Worm (Caenorhabditis elegans) whole organism, dauer: ENCODE data around the gene Y48A6B.14.

Experiments used
- unc-62 ChIP-seq: sonication (generic microtip); optimal IDR thresholded peaks from 2 replicates; lab custom pipeline; 2017; ENCODE audit warnings: missing biosample characterization, missing genetic modification reagents, missing genetic modification characterization

Y48A6B.14 gene

ce11 chrIII:11031309-11031708 lies at the start of gene Y48A6B.14:
Y48A6B.14 (plus strand) TSS chrIII:11031609.
- TF ChIP-seq unc-62 (GFP tag; lab: Kevin White, UChicago), result no peak

ce11 chrIII:10983153-10983552 lies 48.3 kb upstream of the Y48A6B.14 start, which contains the start of gene col-92:
col-92 (minus strand) TSS chrIII:10983253.
- no peak for TF ChIP-seq unc-62 (GFP tag; lab: Kevin White, UChicago)

DNA sequence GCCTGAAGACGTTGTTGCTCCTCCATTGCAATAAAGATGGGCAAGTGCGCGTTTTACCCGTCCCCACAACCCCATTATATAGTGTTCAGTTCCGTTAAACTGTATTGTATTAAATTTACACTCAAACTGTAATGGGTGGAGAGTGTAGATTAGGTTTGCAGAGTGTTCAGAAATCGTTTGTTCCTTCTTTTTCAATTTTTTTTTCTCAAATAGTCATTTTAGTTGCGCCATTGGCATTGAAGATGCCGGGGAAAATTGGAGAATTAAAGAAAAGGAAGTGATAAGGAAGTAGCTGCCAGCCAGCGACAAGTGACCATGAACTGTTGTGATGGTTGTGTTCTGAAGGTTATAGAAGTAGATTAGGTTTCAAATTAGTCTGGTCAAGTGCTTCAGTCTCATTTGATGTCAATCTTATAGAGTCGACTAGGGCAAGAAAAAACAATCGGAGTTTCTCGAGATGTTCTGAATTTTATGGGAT lies 45.8 kb upstream of the Y48A6B.14 start, which contains the start of gene col-93:
TSS of gene col-93 (minus strand) at position 51 of the 478 bp plus-strand sequence.
- no peak for TF ChIP-seq unc-62 (GFP tag; lab: Kevin White, UChicago)

DNA sequence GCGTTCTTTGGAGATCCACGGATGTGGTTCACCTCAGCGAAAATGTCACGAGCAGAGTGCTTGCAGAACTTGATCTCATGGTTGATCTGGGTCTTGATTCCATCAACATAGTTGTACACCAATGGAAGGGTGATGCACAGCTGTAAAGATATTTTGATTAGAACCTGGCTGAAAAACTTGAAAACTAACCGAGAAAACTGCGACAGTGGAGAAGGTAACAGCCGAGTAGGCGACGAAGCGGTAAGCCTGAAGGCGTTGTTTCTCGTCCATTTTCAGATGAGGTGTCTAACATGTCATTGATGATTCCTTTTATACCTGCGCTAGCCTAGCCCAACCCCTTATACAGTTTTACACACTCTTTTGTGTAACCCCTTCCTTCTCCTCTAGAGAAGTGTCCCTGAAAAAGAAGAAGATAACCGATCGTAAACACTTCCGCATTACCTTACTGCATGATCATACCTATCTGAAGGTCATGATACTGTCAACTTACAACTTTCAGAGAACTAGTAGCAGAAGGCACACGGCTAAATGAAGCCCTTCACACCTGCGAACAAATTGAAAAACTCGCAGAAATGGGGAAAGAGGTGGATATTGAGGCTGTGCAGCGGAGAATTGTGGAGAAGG lies 43.7 kb upstream of the Y48A6B.14 start, which contains the start of gene col-94:
TSS of gene col-94 (minus strand) at position 313 of the 624 bp plus-strand sequence.
- TF ChIP-seq unc-62 (GFP tag; lab: Kevin White, UChicago), result no peak

- no peak for TF ChIP-seq unc-62 (GFP tag; lab: Kevin White, UChicago)
Observed at ce11 chrIII:10989491-10990032, 41.8 kb upstream of the Y48A6B.14 start.

ce11 chrIII:10994085-10994484 lies 37.3 kb upstream of the Y48A6B.14 start:
- no peak for TF ChIP-seq unc-62 (GFP tag; lab: Kevin White, UChicago)

ce11 chrIII:10995156-10995555 lies 36.3 kb upstream of the Y48A6B.14 start, which contains the start of gene dmsr-5:
dmsr-5 (minus strand) TSS chrIII:10995256.
- TF ChIP-seq unc-62 (GFP tag; lab: Kevin White, UChicago), result no peak

DNA sequence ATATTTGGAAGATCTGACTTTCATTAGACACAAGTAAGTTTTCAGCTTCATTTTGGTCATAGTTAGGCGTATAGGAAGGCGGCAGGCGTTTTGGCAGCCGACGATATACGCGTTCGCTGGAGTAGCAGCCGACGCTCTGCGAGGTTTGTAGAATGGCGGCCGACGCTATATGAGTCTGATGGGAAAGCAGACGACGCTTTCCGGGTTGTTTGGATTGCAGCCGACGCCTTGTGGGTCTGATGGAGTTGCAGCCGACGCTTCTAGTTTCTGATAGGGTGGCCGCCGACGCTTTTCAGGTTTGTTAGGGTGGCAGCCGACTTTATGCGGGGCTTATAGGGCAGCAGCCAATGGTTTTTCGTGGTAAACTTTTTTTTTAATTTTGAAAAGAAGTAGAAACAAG lies 28.6 kb upstream of the Y48A6B.14 start:
- TF ChIP-seq unc-62 (GFP tag; lab: Kevin White, UChicago), result no peak

DNA sequence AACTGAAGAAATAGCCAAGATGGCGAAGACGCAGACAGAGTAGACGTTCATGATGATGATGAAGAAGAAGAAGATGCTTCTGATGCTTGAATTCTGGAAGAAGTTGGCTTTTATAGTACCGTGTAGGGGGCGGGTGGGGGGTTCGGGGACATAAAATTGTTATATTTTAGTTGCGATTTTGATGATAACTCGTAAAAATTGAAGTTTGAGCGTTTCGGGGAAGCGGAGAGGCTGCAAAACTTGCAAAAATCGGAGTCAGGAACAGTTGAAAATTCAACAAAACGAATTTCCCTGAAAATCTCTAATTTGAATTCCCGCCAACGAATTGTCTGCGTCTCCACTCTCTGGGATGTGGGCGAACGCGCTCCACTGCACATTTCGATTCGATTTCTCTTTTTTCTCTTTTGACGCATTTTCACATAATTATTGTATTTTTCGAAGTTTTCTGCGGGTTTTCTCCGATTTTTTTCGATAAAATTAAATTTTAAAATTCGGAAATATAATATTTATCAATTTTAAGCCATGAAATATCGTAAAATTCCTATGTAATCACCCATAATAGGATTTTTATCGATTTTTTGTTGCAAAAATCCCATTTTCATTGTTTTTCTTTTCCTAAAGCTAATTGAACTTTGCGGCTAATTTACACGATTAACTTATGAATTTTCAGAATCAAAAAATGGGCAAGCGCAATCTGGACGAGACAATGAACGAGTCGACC lies 23.7 kb upstream of the Y48A6B.14 start, which contains the start of the genes fipr-17 and Y48A6B.3:
TSS of gene fipr-17 (minus strand) at position 51 of the 721 bp plus-strand sequence.
TSS of gene Y48A6B.3 (plus strand) at position 671 of the 721 bp plus-strand sequence.
- TF ChIP-seq unc-62 (GFP tag; lab: Kevin White, UChicago), result no peak

- TF ChIP-seq unc-62 (GFP tag; lab: Kevin White, UChicago), result no peak
Observed at ce11 chrIII:11008869-11009268, 22.5 kb upstream of the Y48A6B.14 start, which contains the start of gene exos-1. exos-1 (plus strand) TSS chrIII:11009043.

DNA sequence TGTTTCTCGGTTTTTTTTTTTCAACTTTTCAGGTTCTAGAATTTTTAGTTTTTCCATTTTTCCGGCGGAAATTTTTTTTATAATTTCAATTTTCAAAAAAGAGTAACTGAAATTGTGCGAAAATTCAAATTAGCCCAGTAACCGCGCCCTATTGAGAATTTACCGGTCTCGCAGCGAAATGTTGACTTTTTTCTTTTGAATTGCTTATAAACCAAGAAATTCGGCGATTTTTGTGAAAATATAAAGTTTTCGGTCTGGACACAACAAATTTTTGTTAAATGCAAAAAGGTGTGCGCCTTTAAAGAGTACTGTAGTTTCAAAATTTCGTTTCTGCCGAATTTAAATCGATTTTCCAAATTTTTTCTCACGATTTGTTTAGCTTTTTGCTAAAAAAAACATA lies 20.8 kb upstream of the Y48A6B.14 start:
- no peak for TF ChIP-seq unc-62 (GFP tag; lab: Kevin White, UChicago)

DNA sequence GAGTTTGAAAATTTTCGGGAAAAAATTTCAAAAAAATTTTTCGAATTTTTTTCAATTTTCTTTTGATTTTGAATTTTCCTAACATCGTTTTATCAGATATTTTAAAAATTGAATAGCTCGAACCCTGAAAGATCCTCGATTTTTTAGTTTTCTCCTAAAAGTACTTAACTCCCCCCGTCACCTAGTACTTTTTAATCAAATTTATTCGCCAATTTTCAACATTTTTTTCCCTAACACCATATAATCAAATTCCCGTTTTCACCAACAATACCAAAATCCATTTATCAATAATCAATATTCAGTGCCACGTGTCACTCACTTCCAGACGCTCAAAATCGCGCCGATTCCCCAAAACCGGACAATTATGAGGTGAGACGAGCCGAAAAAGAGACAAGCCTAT lies 19.1 kb upstream of the Y48A6B.14 start, which contains the start of gene kvs-4:
TSS of gene kvs-4 (plus strand) at position 301 of the 400 bp plus-strand sequence.
- no peak for TF ChIP-seq unc-62 (GFP tag; lab: Kevin White, UChicago)

- TF ChIP-seq unc-62 (GFP tag; lab: Kevin White, UChicago), result no peak
Observed at ce11 chrIII:11022278-11022677, 9.1 kb upstream of the Y48A6B.14 start.

DNA sequence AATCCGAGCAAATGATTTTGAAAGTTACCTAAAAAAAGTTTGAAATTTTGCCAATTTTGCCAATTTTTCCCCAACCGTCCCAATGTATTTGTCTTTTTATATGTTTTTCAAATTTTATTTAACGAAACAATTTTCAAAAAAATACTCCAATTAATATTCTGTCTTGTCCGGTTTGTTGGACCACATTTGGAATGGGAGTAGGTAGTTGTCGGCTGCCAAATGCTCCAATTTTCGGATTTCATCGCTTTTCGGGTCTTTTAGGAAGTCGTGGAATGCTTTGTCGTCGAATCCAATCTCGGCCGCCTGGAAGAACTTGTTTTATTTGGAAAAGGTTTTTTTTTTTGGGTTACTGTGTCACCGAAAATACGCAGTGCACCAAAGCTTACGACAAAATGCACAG lies 6.3 kb upstream of the Y48A6B.14 start:
- TF ChIP-seq unc-62 (GFP tag; lab: Kevin White, UChicago), result no peak

ce11 chrIII:11026516-11027048 lies 4.8 kb upstream of the Y48A6B.14 start, which contains the start of gene Y48A6B.7:
Y48A6B.7 (minus strand) TSS chrIII:11026566.
- no peak for TF ChIP-seq unc-62 (GFP tag; lab: Kevin White, UChicago)
